Worm (Caenorhabditis elegans) whole organism, young adult: ENCODE data around the gene R11D1.7.

Source experiments
- F57A8.1 ChIP-seq: fragments of 200-800 bp; sonication (Bioruptor generic); optimal IDR thresholded peaks from 2 replicates; lab custom pipeline; 2018; ENCODE audit warnings: mild to moderate bottlenecking, missing genetic modification characterization, moderate library complexity, missing compliant biosample characterization
- T07F8.4 ChIP-seq: sonication (generic microtip); optimal IDR thresholded peaks from 2 replicates; lab custom pipeline; 2016; ENCODE audit warnings: mild to moderate bottlenecking, missing genetic modification characterization, moderate library complexity, missing compliant biosample characterization
- cebp-2 ChIP-seq: fragments of 200-800 bp; sonication (Bioruptor generic); IDR thresholded peaks from 2 replicates; pipeline ENCODE4 v1.3.6; 2022; ENCODE audit warnings: missing genetic modification characterization, missing compliant biosample characterization
- ceh-27 ChIP-seq: fragments of 200-800 bp; sonication (Bioruptor generic); optimal IDR thresholded peaks from 2 replicates; lab custom pipeline; 2018; ENCODE audit warnings: mild to moderate bottlenecking, missing genetic modification characterization, moderate library complexity, missing compliant biosample characterization
- efl-1 ChIP-seq: fragments of 150-350 bp; optimal IDR thresholded peaks from 2 replicates; lab custom pipeline; 2014; ENCODE audit warnings: missing biosample characterization, missing genetic modification reagents, missing genetic modification characterization
- hlh-26 ChIP-seq: fragments of 200-800 bp; sonication (Bioruptor generic); conservative IDR thresholded peaks from 2 replicates; pipeline ENCODE4 v1.3.6; 2022; ENCODE audit warnings: missing genetic modification reagents, missing genetic modification characterization, missing compliant biosample characterization
- madf-8 ChIP-seq: fragments of 200-800 bp; sonication (Bioruptor generic); conservative IDR thresholded peaks from 2 replicates; pipeline ENCODE4 v1.3.6; 2022; ENCODE audit warnings: missing genetic modification reagents, missing genetic modification characterization, missing compliant biosample characterization
- nfya-2 ChIP-seq: fragments of 200-800 bp; sonication (Bioruptor generic); IDR thresholded peaks from 2 replicates; pipeline ENCODE4 v1.3.6; 2022; ENCODE audit warnings: missing genetic modification reagents, missing genetic modification characterization, missing compliant biosample characterization
- pha-4 ChIP-seq: fragments of 150-350 bp; sonication (generic microtip); optimal IDR thresholded peaks from 2 replicates; lab custom pipeline; 2014; ENCODE audit warnings: missing biosample characterization, missing genetic modification reagents, missing genetic modification characterization
- snpc-4 ChIP-seq, 5 experiments: fragments of 150-350 bp in 1 of 5; sonication (generic microtip) in 4 of 5; optimal IDR thresholded peaks; 2 replicates each; lab custom pipeline; 2014 to 2018; ENCODE audit warnings: missing genetic modification characterization in 5 of 5, missing biosample characterization in 3 of 5, antibody characterized with exemption in 2 of 5, mild to moderate bottlenecking in 2 of 5, missing compliant biosample characterization in 2 of 5, missing genotype in 2 of 5, moderate library complexity in 2 of 5, missing genetic modification reagents in 1 of 5
- tbx-9 ChIP-seq: sonication (generic microtip); optimal IDR thresholded peaks from 2 replicates; lab custom pipeline; 2016; ENCODE audit warnings: borderline replicate concordance, missing genetic modification characterization, inconsistent platforms, missing compliant biosample characterization

ce11 chrV:12743778-12744502 lies 24.1 kb downstream of the R11D1.7 start:
- TF ChIP-seq cebp-2 (GFP tag; lab: Robert Waterston, UW) = 0 out of 2 replicates have a peak, but pooled peaks have one; percentile 19
- no peak for TF ChIP-seq T07F8.4
- TF ChIP-seq ceh-27 (GFP tag; lab: Kevin White, UChicago) = no peak
- TF ChIP-seq F57A8.1 (GFP tag; lab: Kevin White, UChicago) = no peak
- no peak for TF ChIP-seq snpc-4 (GFP tag; optimal IDR thresholded peaks at IDR 0.05; lab: Kevin White, UChicago)
- TF ChIP-seq snpc-4 (tag; optimal IDR thresholded peaks at IDR 0.05; lab: Kevin White, UChicago) = no peak
- TF ChIP-seq madf-8 (GFP tag; lab: Robert Waterston, UW) = no peak
- TF ChIP-seq efl-1 (GFP tag; lab: Kevin White, UChicago) = no peak
- TF ChIP-seq pha-4 = no peak
- TF ChIP-seq tbx-9 (tag; lab: Kevin White, UChicago) = no peak
- no peak for TF ChIP-seq hlh-26 (GFP tag; lab: Robert Waterston, UW)
- no peak for TF ChIP-seq nfya-2 (GFP tag; lab: Robert Waterston, UW)
